Fruit fly (Drosophila melanogaster) whole organism, embryonic: ENCODE data around the gene CG7407.

Source experiments
- BEAF-32 ChIP-seq: fragments of 200-800 bp; sonication (Bioruptor generic); optimal IDR thresholded peaks from 3 replicates; lab custom pipeline; 2017; ENCODE audit warnings: missing biosample characterization, missing genetic modification characterization, mild to moderate bottlenecking, moderate library complexity, missing genetic modification reagents
- Bteb2 ChIP-seq: fragments of 200-800 bp; sonication (Bioruptor generic); optimal IDR thresholded peaks from 2 replicates; lab custom pipeline; 2016; ENCODE audit warnings: missing biosample characterization, missing genetic modification characterization
- CG10209 ChIP-seq: fragments of 200-800 bp; sonication (Bioruptor generic); optimal IDR thresholded peaks from 3 replicates; lab custom pipeline; 2017; ENCODE audit warnings: missing biosample characterization, mild to moderate bottlenecking, missing genetic modification characterization, missing genetic modification reagents
- CG10267 ChIP-seq: fragments of 200-800 bp; sonication (Bioruptor generic); optimal IDR thresholded peaks from 2 replicates; lab custom pipeline; 2018; ENCODE audit warnings: missing biosample characterization, mild to moderate bottlenecking, missing genetic modification characterization, moderate library complexity
- CG10543 ChIP-seq: fragments of 200-800 bp; sonication (Bioruptor generic); optimal IDR thresholded peaks from 3 replicates; lab custom pipeline; 2017; ENCODE audit warnings: missing biosample characterization, mild to moderate bottlenecking, missing genetic modification characterization, moderate library complexity
- CG11398 ChIP-seq: fragments of 200-800 bp; sonication (Bioruptor generic); optimal IDR thresholded peaks from 2 replicates; lab custom pipeline; 2016; ENCODE audit warnings: missing biosample characterization, missing genetic modification characterization
- CG14965 ChIP-seq: fragments of 200-800 bp; sonication (Bioruptor generic); optimal IDR thresholded peaks from 2 replicates; lab custom pipeline; 2016; ENCODE audit warnings: missing biosample characterization, missing genetic modification characterization, borderline replicate concordance
- CG15011 ChIP-seq: fragments of 200-800 bp; sonication (Bioruptor generic); optimal IDR thresholded peaks from 3 replicates; lab custom pipeline; 2018; ENCODE audit warnings: missing biosample characterization, mild to moderate bottlenecking, missing genetic modification characterization
- CG15479 ChIP-seq: fragments of 200-800 bp; sonication (Bioruptor generic); optimal IDR thresholded peaks from 3 replicates; lab custom pipeline; 2019; ENCODE audit warnings: missing biosample characterization, mild to moderate bottlenecking, missing genetic modification characterization, moderate library complexity
- CG15514 ChIP-seq: fragments of 200-800 bp; sonication (Bioruptor generic); optimal IDR thresholded peaks from 3 replicates; lab custom pipeline; 2017; ENCODE audit warnings: missing biosample characterization, missing genetic modification characterization, mild to moderate bottlenecking, moderate library complexity, missing genetic modification reagents
- CG15696 ChIP-seq: fragments of 200-800 bp; sonication (Bioruptor generic); optimal IDR thresholded peaks from 2 replicates; lab custom pipeline; 2019; ENCODE audit warnings: missing biosample characterization, mild to moderate bottlenecking, missing genetic modification characterization, moderate library complexity
- CG1647 ChIP-seq: fragments of 200-800 bp; sonication (Bioruptor generic); optimal IDR thresholded peaks from 3 replicates; lab custom pipeline; 2016; ENCODE audit warnings: missing biosample characterization, missing genetic modification characterization
- CG17361 ChIP-seq: fragments of 200-800 bp; sonication (Bioruptor generic); IDR thresholded peaks from 3 replicates; pipeline ENCODE4 v1.3.6; 2022; ENCODE audit warnings: missing biosample characterization, missing genetic modification characterization
- CG17612 ChIP-seq: fragments of 200-800 bp; sonication (Bioruptor generic); IDR thresholded peaks from 2 replicates; pipeline ENCODE4 v1.3.6; 2022; ENCODE audit warnings: missing biosample characterization, missing genetic modification characterization
- CG2678 ChIP-seq: fragments of 200-800 bp; sonication (Bioruptor generic); optimal IDR thresholded peaks from 3 replicates; lab custom pipeline; 2019; ENCODE audit warnings: missing biosample characterization, mild to moderate bottlenecking, missing genetic modification characterization, moderate library complexity
- CG32767 ChIP-seq: fragments of 200-800 bp; sonication (Bioruptor generic); IDR thresholded peaks from 2 replicates; pipeline ENCODE4 v1.3.6; 2022; ENCODE audit warnings: missing biosample characterization, missing genetic modification characterization
- CG3847 ChIP-seq: fragments of 200-800 bp; sonication (Bioruptor generic); IDR thresholded peaks from 2 replicates; pipeline ENCODE4 v1.3.6; 2022; ENCODE audit warnings: missing biosample characterization, missing genetic modification characterization
- CG5953 ChIP-seq: fragments of 200-800 bp; sonication (Bioruptor generic); IDR thresholded peaks from 2 replicates; pipeline ENCODE4 v1.3.6; 2022; ENCODE audit warnings: missing biosample characterization, missing genetic modification characterization
- CG7839 ChIP-seq: fragments of 200-800 bp; sonication (Bioruptor generic); optimal IDR thresholded peaks from 3 replicates; lab custom pipeline; 2018; ENCODE audit warnings: missing biosample characterization, mild to moderate bottlenecking, missing genetic modification characterization, moderate library complexity
- CG9727 ChIP-seq: fragments of 200-800 bp; sonication (Bioruptor generic); optimal IDR thresholded peaks from 3 replicates; lab custom pipeline; 2017; ENCODE audit warnings: missing biosample characterization, mild to moderate bottlenecking, missing genetic modification characterization
- CrebB ChIP-seq: fragments of 200-800 bp; sonication (Bioruptor generic); optimal IDR thresholded peaks from 3 replicates; lab custom pipeline; 2018; ENCODE audit warnings: missing biosample characterization, mild to moderate bottlenecking, missing genetic modification characterization
- Dad ChIP-seq: fragments of 200-800 bp; sonication (Bioruptor generic); optimal IDR thresholded peaks from 3 replicates; lab custom pipeline; 2016; ENCODE audit warnings: missing biosample characterization, missing genetic modification characterization
- Deaf1 ChIP-seq: fragments of 200-800 bp; optimal IDR thresholded peaks from 3 replicates; lab custom pipeline; 2019; ENCODE audit warnings: missing biosample characterization, mild to moderate bottlenecking, missing genetic modification characterization, moderate library complexity
- Doc2 ChIP-seq: fragments of 200-800 bp; sonication (Bioruptor generic); IDR thresholded peaks from 2 replicates; pipeline ENCODE4 v1.3.6; 2022; ENCODE audit warnings: missing biosample characterization, missing genetic modification characterization
- Dref ChIP-seq: fragments of 200-800 bp; sonication (Bioruptor generic); IDR thresholded peaks from 2 replicates; pipeline ENCODE4 v1.3.6; 2022; ENCODE audit warnings: missing biosample characterization, missing genetic modification characterization
- Eip74EF ChIP-seq, 2 experiments: fragments of 200-800 bp in 1 of 2; fragments of >200 bp in 1 of 2; sonication (Bioruptor generic) in 1 of 2; optimal IDR thresholded peaks; 2 replicates each; lab custom pipeline; 2017 to 2019; ENCODE audit warnings: missing biosample characterization in 2 of 2, missing genetic modification characterization in 2 of 2, mild to moderate bottlenecking in 1 of 2, moderate library complexity in 1 of 2
- Gsc ChIP-seq: fragments of 200-800 bp; sonication (Bioruptor generic); IDR thresholded peaks from 2 replicates; pipeline ENCODE4 v1.3.6; 2022; ENCODE audit warnings: missing biosample characterization, missing genetic modification characterization
- HHEX ChIP-seq: fragments of 200-800 bp; sonication (Bioruptor generic); optimal IDR thresholded peaks from 3 replicates; lab custom pipeline; 2017; ENCODE audit warnings: missing biosample characterization, mild to moderate bottlenecking, missing genetic modification characterization, missing genetic modification reagents
- MBD-R2 ChIP-seq: fragments of 200-800 bp; sonication (Bioruptor generic); IDR thresholded peaks from 2 replicates; pipeline ENCODE4 v1.3.6; 2022; ENCODE audit warnings: missing biosample characterization, missing genetic modification characterization
- Nf-YB ChIP-seq: fragments of 200-800 bp; sonication (Bioruptor generic); optimal IDR thresholded peaks from 3 replicates; lab custom pipeline; 2019; ENCODE audit warnings: missing biosample characterization, mild to moderate bottlenecking, missing genetic modification characterization, moderate library complexity
- Sry-β ChIP-seq: fragments of 200-800 bp; sonication (Bioruptor generic); optimal IDR thresholded peaks from 2 replicates; lab custom pipeline; 2018; ENCODE audit warnings: missing biosample characterization, mild to moderate bottlenecking, missing genetic modification characterization, moderate library complexity
- btn ChIP-seq: fragments of 200-800 bp; sonication (Bioruptor generic); optimal IDR thresholded peaks from 2 replicates; lab custom pipeline; 2016; ENCODE audit warnings: missing biosample characterization, missing genetic modification characterization
- chinmo ChIP-seq: fragments of 200-800 bp; sonication (Bioruptor generic); IDR thresholded peaks from 4 replicates; pipeline ENCODE4 v1.3.6; 2022; ENCODE audit warnings: missing biosample characterization, missing genetic modification characterization; ENCODE audit not compliant: partially characterized antibody
- corto ChIP-seq: fragments of 200-800 bp; sonication (Bioruptor generic); optimal IDR thresholded peaks from 2 replicates; lab custom pipeline; 2016; ENCODE audit warnings: missing biosample characterization, mild to moderate bottlenecking, missing genetic modification characterization, moderate library complexity
- disco-r ChIP-seq: fragments of 200-800 bp; sonication (Bioruptor generic); optimal IDR thresholded peaks from 2 replicates; lab custom pipeline; 2016; ENCODE audit warnings: missing biosample characterization, missing genetic modification characterization
- dysf ChIP-seq: fragments of 200-800 bp; sonication (Bioruptor generic); IDR thresholded peaks from 3 replicates; pipeline ENCODE4 v1.3.6; 2022; ENCODE audit warnings: missing biosample characterization, missing genetic modification characterization
- eve ChIP-seq, 2 experiments: fragments of >200 bp; optimal IDR thresholded peaks; 2 replicates each; lab custom pipeline; 2017; ENCODE audit warnings: missing biosample characterization in 2 of 2, missing genetic modification characterization in 2 of 2
- fru ChIP-seq: fragments of >200 bp; optimal IDR thresholded peaks from 2 replicates; lab custom pipeline; 2017
- h ChIP-seq: fragments of >200 bp; optimal IDR thresholded peaks from 2 replicates; lab custom pipeline; 2017
- klu ChIP-seq: fragments of 200-800 bp; sonication (Bioruptor generic); IDR thresholded peaks from 2 replicates; pipeline ENCODE4 v1.3.6; 2022; ENCODE audit warnings: missing biosample characterization, missing genetic modification characterization
- knrl ChIP-seq: fragments of 200-800 bp; sonication (Bioruptor generic); IDR thresholded peaks from 3 replicates; pipeline ENCODE4 v1.3.6; 2022; ENCODE audit warnings: missing biosample characterization, missing genetic modification characterization; ENCODE audit not compliant: partially characterized antibody
- nmo ChIP-seq: fragments of 200-800 bp; sonication (Bioruptor generic); optimal IDR thresholded peaks from 2 replicates; lab custom pipeline; 2018; ENCODE audit warnings: missing biosample characterization, mild to moderate bottlenecking, missing genetic modification characterization, moderate library complexity
- pita ChIP-seq: fragments of 200-800 bp; sonication (Bioruptor generic); optimal IDR thresholded peaks from 2 replicates; lab custom pipeline; 2017; ENCODE audit warnings: missing biosample characterization, mild to moderate bottlenecking, missing genetic modification characterization
- pnt ChIP-seq: fragments of 200-800 bp; sonication (Bioruptor generic); optimal IDR thresholded peaks from 3 replicates; lab custom pipeline; 2016; ENCODE audit warnings: missing biosample characterization, missing genetic modification characterization
- trh ChIP-seq: fragments of 200-800 bp; sonication (Bioruptor generic); optimal IDR thresholded peaks from 2 replicates; lab custom pipeline; 2016; ENCODE audit warnings: missing biosample characterization, missing genetic modification characterization
- tx ChIP-seq: fragments of 200-800 bp; sonication (Bioruptor generic); optimal IDR thresholded peaks from 2 replicates; lab custom pipeline; 2016; ENCODE audit warnings: missing biosample characterization, missing genetic modification characterization
- usp ChIP-seq: fragments of >200 bp; optimal IDR thresholded peaks from 2 replicates; lab custom pipeline; 2017; ENCODE audit warnings: missing biosample characterization, missing genetic modification characterization
- zen ChIP-seq: fragments of 200-800 bp; sonication (Bioruptor generic); optimal IDR thresholded peaks from 3 replicates; lab custom pipeline; 2018; ENCODE audit warnings: missing biosample characterization, mild to moderate bottlenecking, missing genetic modification characterization, moderate library complexity
- zfh1 ChIP-seq: fragments of 200-800 bp; sonication (Bioruptor generic); IDR thresholded peaks from 3 replicates; pipeline ENCODE4 v1.3.6; 2022; ENCODE audit warnings: missing biosample characterization, missing genetic modification characterization
- zfh2 ChIP-seq: fragments of 200-800 bp; sonication (Bioruptor generic); optimal IDR thresholded peaks from 2 replicates; lab custom pipeline; 2016; ENCODE audit warnings: missing biosample characterization, missing genetic modification characterization

CG7407 gene

dm6 chr3L:21859299-21860052 lies 36.2 kb downstream of the CG7407 start (continued):
- TF ChIP-seq pnt (GFP tag; lab: Kevin White, UChicago) (no peak), CrebB (no peak), Bteb2 (no peak), CG14965 (no peak), Nf-YB (GFP tag; lab: Kevin White, UChicago) (peak; percentile 9), MBD-R2 (GFP tag; lab: Robert Waterston, UW) (no peak), disco-r (GFP tag; lab: Kevin White, UChicago) (no peak), CG17361 (GFP tag; lab: Robert Waterston, UW) (no peak; the same call in 1 of the 3 replicates), fru (lab: Kevin White, UChicago) (no peak), dysf (GFP tag; lab: Robert Waterston, UW) (peak; percentile 48; the same call in 1 of the 3 replicates), Eip74EF (GFP tag; optimal IDR thresholded peaks at IDR 0.05; lab: Kevin White, UChicago) (no peak), knrl (GFP tag; lab: Robert Waterston, UW) (no peak), zfh2 (GFP tag; lab: Kevin White, UChicago) (no peak), Dref (GFP tag; lab: Robert Waterston, UW) (peak; percentile 17; the same call in 1 of the 2 replicates), pita (GFP tag; lab: Kevin White, UChicago) (no peak), CG2678 (tag; lab: Kevin White, UChicago) (peak; percentile 76), Doc2 (GFP tag; lab: Robert Waterston, UW) (no peak), CG10543 (GFP tag; lab: Kevin White, UChicago) (peak; percentile 38), Deaf1 (tag; lab: Kevin White, UChicago) (peak; percentile 27), CG15479 (GFP tag; lab: Kevin White, UChicago) (no peak), CG1647 (GFP tag; lab: Kevin White, UChicago) (no peak), zen (no peak), zfh1 (GFP tag; lab: Robert Waterston, UW) (no peak), usp (GFP tag; lab: Kevin White, UChicago) (no peak), Gsc (GFP tag; lab: Robert Waterston, UW) (no peak), corto (no peak), eve (GFP tag; optimal IDR thresholded peaks at IDR 0.05; lab: Kevin White, UChicago) (no peak), klu (GFP tag; lab: Robert Waterston, UW) (no peak; the same call in 1 of the 2 replicates), CG15011 (GFP tag; lab: Kevin White, UChicago) (no peak), CG15514 (GFP tag; lab: Kevin White, UChicago) (no peak), CG32767 (GFP tag; lab: Robert Waterston, UW) (no peak), CG5953 (GFP tag; lab: Robert Waterston, UW) (no peak), tx (GFP tag; lab: Kevin White, UChicago) (no peak), CG10267 (tag; lab: Kevin White, UChicago) (peak; percentile 25), trh (GFP tag; lab: Kevin White, UChicago) (no peak), HHEX (GFP tag; lab: Kevin White, UChicago) (peak; percentile 42), h (lab: Kevin White, UChicago) (no peak), CG15696 (tag; lab: Kevin White, UChicago) (no peak), CG11398 (no peak), Dad (GFP tag; lab: Kevin White, UChicago) (no peak), CG3847 (no peak), BEAF-32 (GFP tag; lab: Kevin White, UChicago) (no peak), Sry-β (GFP tag; lab: Kevin White, UChicago) (no peak), CG9727 (GFP tag; lab: Kevin White, UChicago) (peak; percentile 55), chinmo (no peak), nmo (GFP tag; lab: Kevin White, UChicago) (no peak), CG17612 (no peak), btn (GFP tag; lab: Kevin White, UChicago) (no peak), CG10209 (GFP tag; lab: Kevin White, UChicago) (peak; percentile 26), CG7839 (tag; lab: Kevin White, UChicago) (peak; percentile 60)
